Fruit fly (Drosophila melanogaster): ENCODE measurements around the gene CG31635.
A peak's percentile ranks its signal among the peaks of the same experiment; 100 is the strongest.

CG31635 gene

dm6 chr2L:6648163-6648628, 718 bp downstream of the CG31635 start (continued):
- TF ChIP-seq ham (GFP tag; IDR thresholded peaks at IDR 0.05) (peak; percentile 67; the same call in 1 of the 2 replicates), CG12942 (GFP tag; optimal IDR thresholded peaks at IDR 0.05) (peak; percentile 93), CG10979 (tag; optimal IDR thresholded peaks at IDR 0.05) (peak; percentile 93), aop (GFP tag; IDR thresholded peaks at IDR 0.05) (no peak), crp (GFP tag; optimal IDR thresholded peaks at IDR 0.05) (peak in 1 of 2 experiments; percentile 67), cas (GFP tag; IDR thresholded peaks at IDR 0.05) (peak; percentile 86), ato (GFP tag; IDR thresholded peaks at IDR 0.05; ENCODE audit: partially characterized antibody) (no peak), slp2 (GFP tag; optimal IDR thresholded peaks at IDR 0.05) (peak; percentile 87), CG11093 (GFP tag; IDR thresholded peaks at IDR 0.05) (peak; percentile 80), bbx (GFP tag; IDR thresholded peaks at IDR 0.05; ENCODE audit: partially characterized antibody) (no peak), dmrt99B (tag; optimal IDR thresholded peaks at IDR 0.05) (peak; percentile 96), Fer2 (tag; optimal IDR thresholded peaks at IDR 0.05) (peak; percentile 92), CG8089 (GFP tag; optimal IDR thresholded peaks at IDR 0.05) (peak; percentile 83), CG2129 (GFP tag; IDR thresholded peaks at IDR 0.05; ENCODE audit: partially characterized antibody) (no peak), scrt (GFP tag; optimal IDR thresholded peaks at IDR 0.05) (peak; percentile 89), zfh2 (GFP tag; optimal IDR thresholded peaks at IDR 0.05) (peak; percentile 94), CG10431 (GFP tag; optimal IDR thresholded peaks at IDR 0.05) (peak; percentile 80), her (GFP tag; optimal IDR thresholded peaks at IDR 0.05) (peak; percentile 81), CG4707 (GFP tag; optimal IDR thresholded peaks at IDR 0.05) (peak; percentile 65), CoRest (tag; optimal IDR thresholded peaks at IDR 0.05) (peak; percentile 98), mam (GFP tag; optimal IDR thresholded peaks at IDR 0.05) (peak; percentile 93), zf30C (GFP tag; optimal IDR thresholded peaks at IDR 0.05) (peak; percentile 50), caup (GFP tag; optimal IDR thresholded peaks at IDR 0.05; ENCODE audit: severe bottlenecking) (peak; percentile 96), lov (optimal IDR thresholded peaks at IDR 0.05) (no peak), lov (GFP tag; IDR thresholded peaks at IDR 0.05) (peak; percentile 86), CG9797 (GFP tag; optimal IDR thresholded peaks at IDR 0.05) (peak; percentile 35), CG18011 (GFP tag; optimal IDR thresholded peaks at IDR 0.05) (peak; percentile 89), CG16813 (GFP tag; IDR thresholded peaks at IDR 0.05; ENCODE audit: partially characterized antibody) (no peak), CG3281 (GFP tag; optimal IDR thresholded peaks at IDR 0.05) (peak; percentile 97), Xbp1 (GFP tag; optimal IDR thresholded peaks at IDR 0.05) (peak; percentile 96), cg (GFP tag; optimal IDR thresholded peaks at IDR 0.05) (no peak), CG9876 (GFP tag; optimal IDR thresholded peaks at IDR 0.05) (peak; percentile 77), tx (GFP tag; optimal IDR thresholded peaks at IDR 0.05) (peak; percentile 89), dati (GFP tag; IDR thresholded peaks at IDR 0.05) (0 out of 2 replicates have a peak, but pooled peaks have one; percentile 29), Dref (GFP tag; IDR thresholded peaks at IDR 0.05) (no peak), fd3F (GFP tag; optimal IDR thresholded peaks at IDR 0.05) (peak; percentile 95), pzg (GFP tag; optimal IDR thresholded peaks at IDR 0.05) (peak; percentile 36), YL-1 (GFP tag; optimal IDR thresholded peaks at IDR 0.05) (peak; percentile 89), dmrt11E (tag; optimal IDR thresholded peaks at IDR 0.05) (peak; percentile 93), CG2202 (tag; optimal IDR thresholded peaks at IDR 0.05) (peak; percentile 84), ftz-f1 (GFP tag; optimal IDR thresholded peaks at IDR 0.05) (peak; percentile 22), CG34224 (GFP tag; IDR thresholded peaks at IDR 0.05; ENCODE audit: partially characterized antibody) (no peak), Dip3 (GFP tag; optimal IDR thresholded peaks at IDR 0.05) (peak; percentile 94), CG4730 (GFP tag; IDR thresholded peaks at IDR 0.05) (peak; percentile 86), Gug (GFP tag; IDR thresholded peaks at IDR 0.05) (peak; percentile 81; the same call in 3 of the 4 replicates), CG4328 (GFP tag; optimal IDR thresholded peaks at IDR 0.05) (peak; percentile 96), Lim3 (GFP tag; IDR thresholded peaks at IDR 0.05) (peak; percentile 82), insv (GFP tag; optimal IDR thresholded peaks at IDR 0.05) (peak; percentile 10 to 80), CG7745 (tag; optimal IDR thresholded peaks at IDR 0.05) (no peak), CG10959 (GFP tag; IDR thresholded peaks at IDR 0.05) (peak; percentile 75)

Data from whole organism, embryonic.